Fruit fly (Drosophila melanogaster) whole organism, pupa: ENCODE measurements around the gene Acbp1.
A peak's percentile ranks its signal among the peaks of the same experiment; 100 is the strongest.

ENCODE experiments used
- CG10348 ChIP-seq: fragments of 200-800 bp; sonication (Bioruptor generic); IDR thresholded peaks from 2 replicates; pipeline ENCODE4 v1.3.6; 2022; ENCODE audit warnings: missing biosample characterization, missing genetic modification characterization
- CG12605 ChIP-seq: fragments of 200-800 bp; sonication (Bioruptor generic); IDR thresholded peaks from 2 replicates; pipeline ENCODE4 v1.3.6; 2022; ENCODE audit warnings: missing biosample characterization, missing genetic modification characterization
- CG13204 ChIP-seq: fragments of 200-800 bp; sonication (Bioruptor generic); optimal IDR thresholded peaks from 2 replicates; lab custom pipeline; 2018; ENCODE audit warnings: missing biosample characterization, mild to moderate bottlenecking, missing genetic modification characterization, moderate library complexity
- CG14655 ChIP-seq: fragments of 200-800 bp; sonication (Bioruptor generic); optimal IDR thresholded peaks from 3 replicates; lab custom pipeline; 2017; ENCODE audit warnings: mild to moderate bottlenecking, missing biosample characterization, missing genetic modification reagents, missing genetic modification characterization
- CG15710 ChIP-seq: fragments of 200-800 bp; sonication (Bioruptor generic); optimal IDR thresholded peaks from 2 replicates; lab custom pipeline; 2018; ENCODE audit warnings: missing biosample characterization, mild to moderate bottlenecking, missing genetic modification characterization, moderate library complexity
- CG17806 ChIP-seq: fragments of 200-800 bp; sonication (Bioruptor generic); optimal IDR thresholded peaks from 2 replicates; lab custom pipeline; 2018; ENCODE audit warnings: missing biosample characterization, mild to moderate bottlenecking, missing genetic modification characterization, moderate library complexity
- CG32121 ChIP-seq: fragments of 200-800 bp; sonication (Bioruptor generic); IDR thresholded peaks from 2 replicates; pipeline ENCODE4 v1.3.6; 2022; ENCODE audit warnings: missing biosample characterization, missing genetic modification characterization
- CG34367 ChIP-seq: fragments of 200-800 bp; sonication (Bioruptor generic); optimal IDR thresholded peaks from 2 replicates; lab custom pipeline; 2018; ENCODE audit warnings: missing biosample characterization, mild to moderate bottlenecking, missing genetic modification characterization
- CG4496 ChIP-seq: fragments of 200-800 bp; sonication (Bioruptor generic); IDR thresholded peaks from 3 replicates; pipeline ENCODE4 v1.3.6; 2022; ENCODE audit warnings: missing biosample characterization, missing genetic modification characterization
- CG8159 ChIP-seq: fragments of 200-800 bp; sonication (Bioruptor generic); optimal IDR thresholded peaks from 3 replicates; lab custom pipeline; 2018; ENCODE audit warnings: missing biosample characterization, mild to moderate bottlenecking, missing genetic modification characterization, moderate library complexity
- CG8301 ChIP-seq: fragments of 200-800 bp; sonication (Bioruptor generic); optimal IDR thresholded peaks from 2 replicates; lab custom pipeline; 2018; ENCODE audit warnings: missing biosample characterization, mild to moderate bottlenecking, missing genetic modification characterization
- CG9948 ChIP-seq: fragments of 200-800 bp; sonication (Bioruptor generic); optimal IDR thresholded peaks from 2 replicates; lab custom pipeline; 2018; ENCODE audit warnings: missing biosample characterization, mild to moderate bottlenecking, missing genetic modification characterization, moderate library complexity
- D1 ChIP-seq: fragments of 200-800 bp; sonication (Bioruptor generic); optimal IDR thresholded peaks from 2 replicates; lab custom pipeline; 2018; ENCODE audit warnings: missing biosample characterization, mild to moderate bottlenecking, missing genetic modification characterization, moderate library complexity
- EcR ChIP-seq: fragments of 200-800 bp; sonication (Bioruptor generic); optimal IDR thresholded peaks from 3 replicates; lab custom pipeline; 2019; ENCODE audit warnings: missing biosample characterization, missing genetic modification characterization, mild to moderate bottlenecking, moderate library complexity, missing genetic modification reagents
- Ets98B ChIP-seq: fragments of 200-800 bp; sonication (Bioruptor generic); IDR thresholded peaks from 2 replicates; pipeline ENCODE4 v1.3.6; 2022; ENCODE audit warnings: missing biosample characterization, missing genetic modification characterization
- Pif1A ChIP-seq: fragments of 200-800 bp; sonication (Bioruptor generic); optimal IDR thresholded peaks from 3 replicates; lab custom pipeline; 2016; ENCODE audit warnings: missing biosample characterization, missing genetic modification characterization
- Pif1B ChIP-seq: fragments of 200-800 bp; sonication (Bioruptor generic); optimal IDR thresholded peaks from 3 replicates; lab custom pipeline; 2016; ENCODE audit warnings: missing biosample characterization, missing genetic modification characterization
- Snoo ChIP-seq: fragments of 200-800 bp; sonication (Bioruptor generic); optimal IDR thresholded peaks from 3 replicates; lab custom pipeline; 2017; ENCODE audit warnings: missing biosample characterization, mild to moderate bottlenecking, missing genetic modification characterization, inconsistent platforms
- fd96Ca ChIP-seq: fragments of 200-800 bp; sonication (Bioruptor generic); IDR thresholded peaks from 3 replicates; pipeline ENCODE4 v1.3.6; 2022; ENCODE audit warnings: missing biosample characterization, missing genetic modification characterization
- gl ChIP-seq: fragments of 200-800 bp; sonication (Bioruptor generic); optimal IDR thresholded peaks from 2 replicates; lab custom pipeline; 2018; ENCODE audit warnings: missing biosample characterization, mild to moderate bottlenecking, missing genetic modification characterization
- rn ChIP-seq: fragments of 200-800 bp; sonication (Bioruptor generic); IDR thresholded peaks from 2 replicates; pipeline ENCODE4 v1.3.6; 2022; ENCODE audit warnings: missing biosample characterization, missing genetic modification characterization

The Acbp1 gene

dm6 chr2L:8162307-8163024, at the start of gene Acbp1:
Gene Acbp1 (minus strand): TSS chr2L:8162452.
- TF ChIP-seq CG12605 (GFP tag; lab: Robert Waterston, UW), result peak; percentile 91
- peak; percentile 96 for TF ChIP-seq CG34367 (tag; lab: Kevin White, UChicago)
- peak; percentile 98 for TF ChIP-seq CG8301 (tag; lab: Kevin White, UChicago)
- TF ChIP-seq D1 (tag; lab: Kevin White, UChicago), result peak; percentile 96
- TF ChIP-seq Pif1A (GFP tag; lab: Kevin White, UChicago), result peak; percentile 95
- TF ChIP-seq Pif1B (GFP tag; lab: Kevin White, UChicago), result peak; percentile 98
- TF ChIP-seq Snoo (tag; lab: Kevin White, UChicago), result peak; percentile 97
- peak; percentile 96 for TF ChIP-seq Ets98B (GFP tag; lab: Robert Waterston, UW)
- TF ChIP-seq CG32121, result peak; percentile 93
- peak; percentile 97 for TF ChIP-seq CG15710 (tag; lab: Kevin White, UChicago)
- TF ChIP-seq EcR (GFP tag; lab: Kevin White, UChicago), result peak; percentile 87
- TF ChIP-seq gl, result peak; percentile 93
- TF ChIP-seq CG17806 (tag; lab: Kevin White, UChicago), result peak; percentile 97
- TF ChIP-seq CG13204 (GFP tag; lab: Kevin White, UChicago), result peak; percentile 93
- TF ChIP-seq CG10348 (GFP tag; lab: Robert Waterston, UW), result peak; percentile 54; the same call in 1 of the 2 replicates
- TF ChIP-seq fd96Ca (GFP tag; lab: Robert Waterston, UW), result peak; percentile 89
- peak; percentile 99 for TF ChIP-seq CG8159 (tag; lab: Kevin White, UChicago)
- peak; percentile 97 for TF ChIP-seq CG4496 (GFP tag; lab: Robert Waterston, UW)
- peak; percentile 97 for TF ChIP-seq CG14655
- peak; percentile 56 for TF ChIP-seq rn (GFP tag; lab: Robert Waterston, UW)
- peak; percentile 95 for TF ChIP-seq CG9948 (tag; lab: Kevin White, UChicago)
- TF ChIP-seq, all 21 proteins: peak for 21

DNA sequence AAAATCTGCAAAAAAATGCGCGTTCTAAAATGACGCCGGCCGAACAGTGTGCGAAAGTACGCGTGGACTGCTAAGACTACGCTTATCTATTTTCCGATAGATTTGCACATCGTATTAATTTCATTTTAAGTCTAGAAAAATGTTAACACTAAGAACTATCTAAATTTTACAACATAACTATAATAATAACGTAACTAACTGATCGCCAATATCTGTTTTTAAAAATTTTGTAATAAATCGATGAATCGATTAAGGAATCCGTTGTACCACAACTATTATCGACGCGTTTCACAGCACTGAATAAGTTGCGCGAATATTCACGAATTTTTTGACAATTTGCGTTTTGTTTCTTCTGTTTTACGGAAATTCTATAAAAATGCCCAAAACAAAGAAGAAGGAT, 48.8 kb upstream of the Acbp1 start, which contains the start of gene Ssb-c31a:
Gene Ssb-c31a, plus strand, starts transcription at position 278 of the 400 bp plus-strand sequence.
- TF ChIP-seq Pif1A (GFP tag; lab: Kevin White, UChicago) (peak; percentile 48), CG12605 (GFP tag; lab: Robert Waterston, UW) (no peak), Ets98B (GFP tag; lab: Robert Waterston, UW) (no peak), rn (GFP tag; lab: Robert Waterston, UW) (no peak), CG34367 (tag; lab: Kevin White, UChicago) (no peak), CG17806 (tag; lab: Kevin White, UChicago) (peak; percentile 9), CG13204 (GFP tag; lab: Kevin White, UChicago) (no peak), CG9948 (tag; lab: Kevin White, UChicago) (no peak), CG15710 (tag; lab: Kevin White, UChicago) (peak; percentile 28), CG4496 (GFP tag; lab: Robert Waterston, UW) (0 out of 3 replicates have a peak, but pooled peaks have one; percentile 3), gl (no peak), CG10348 (GFP tag; lab: Robert Waterston, UW) (no peak), CG8301 (tag; lab: Kevin White, UChicago) (no peak), CG32121 (no peak; the same call in 1 of the 2 replicates), CG14655 (peak; percentile 14), fd96Ca (GFP tag; lab: Robert Waterston, UW) (no peak), D1 (tag; lab: Kevin White, UChicago) (no peak), Snoo (tag; lab: Kevin White, UChicago) (no peak), CG8159 (tag; lab: Kevin White, UChicago) (peak; percentile 43), Pif1B (GFP tag; lab: Kevin White, UChicago) (peak; percentile 30), EcR (GFP tag; lab: Kevin White, UChicago) (peak; percentile 14)
- TF ChIP-seq, all 21 proteins: peak for 8

DNA sequence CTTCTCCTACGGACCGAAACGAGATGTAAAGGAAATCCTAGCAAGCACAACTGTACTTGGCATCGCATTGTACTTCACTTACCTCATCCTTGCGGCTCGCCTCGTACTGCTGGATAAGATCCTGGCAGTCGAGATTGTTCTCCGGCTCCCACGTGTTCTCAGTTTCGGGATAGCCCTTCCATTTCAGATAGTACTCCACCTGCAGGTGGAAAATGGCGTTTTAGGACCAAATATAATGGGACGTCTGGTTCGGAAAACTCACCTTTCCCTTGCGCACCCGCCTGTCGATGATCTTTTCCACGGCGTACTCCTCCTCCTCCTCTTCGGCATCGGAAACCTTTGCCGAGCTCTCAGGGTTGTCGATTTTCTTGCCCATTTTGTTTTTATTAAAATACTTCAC, 48.2 kb upstream of the Acbp1 start:
- TF ChIP-seq CG8301 (tag; lab: Kevin White, UChicago) (no peak), CG8159 (tag; lab: Kevin White, UChicago) (no peak), CG15710 (tag; lab: Kevin White, UChicago) (no peak), CG13204 (GFP tag; lab: Kevin White, UChicago) (no peak), Ets98B (GFP tag; lab: Robert Waterston, UW) (no peak), CG17806 (tag; lab: Kevin White, UChicago) (no peak), fd96Ca (GFP tag; lab: Robert Waterston, UW) (no peak), CG9948 (tag; lab: Kevin White, UChicago) (no peak), rn (GFP tag; lab: Robert Waterston, UW) (no peak), Snoo (tag; lab: Kevin White, UChicago) (no peak), D1 (tag; lab: Kevin White, UChicago) (no peak), gl (no peak), CG4496 (GFP tag; lab: Robert Waterston, UW) (no peak)

- TF ChIP-seq CG17806 (tag; lab: Kevin White, UChicago) (no peak), CG4496 (GFP tag; lab: Robert Waterston, UW) (no peak), CG12605 (GFP tag; lab: Robert Waterston, UW) (no peak)
These were observed 47.1 kb upstream of the Acbp1 start for dm6 chr2L:8209362-8209761.

DNA sequence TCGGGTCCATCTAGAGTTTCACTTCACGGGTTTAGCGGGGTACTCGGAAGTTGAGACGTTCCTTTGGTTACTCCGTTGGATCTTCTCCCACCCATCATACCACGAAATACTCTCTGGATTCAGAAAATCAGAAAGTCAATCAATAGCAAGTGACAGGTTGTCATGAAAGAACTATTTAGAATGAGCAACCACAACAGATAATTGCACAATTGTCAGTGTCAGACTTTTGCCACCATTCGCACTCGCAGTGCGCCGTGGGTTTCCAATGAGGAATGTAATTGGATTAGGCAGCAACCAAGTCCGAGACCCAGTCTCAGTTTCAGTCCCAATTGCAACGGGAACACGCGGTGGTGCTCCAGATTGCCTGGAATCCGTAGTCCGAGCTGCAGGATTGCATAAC, 43.6 kb upstream of the Acbp1 start, which contains the start of gene CG8419:
Gene CG8419, plus strand, starts transcription at position 301 of the 400 bp plus-strand sequence.
- TF ChIP-seq CG15710 (tag; lab: Kevin White, UChicago) (no peak), D1 (tag; lab: Kevin White, UChicago) (no peak), CG4496 (GFP tag; lab: Robert Waterston, UW) (0 out of 3 replicates have a peak, but pooled peaks have one; percentile 24), CG12605 (GFP tag; lab: Robert Waterston, UW) (no peak), rn (GFP tag; lab: Robert Waterston, UW) (no peak), EcR (GFP tag; lab: Kevin White, UChicago) (no peak), Pif1B (GFP tag; lab: Kevin White, UChicago) (no peak)
